Fruit fly (Drosophila melanogaster) whole organism, wandering third instar larva: Measurements from ENCODE around the gene tutl.

ENCODE experiments used
- Abd-B ChIP-seq: fragments of >200 bp; optimal IDR thresholded peaks from 2 replicates; lab custom pipeline; 2017; ENCODE audit warnings: missing biosample characterization, missing genetic modification characterization
- HLH106 ChIP-seq: fragments of 200-800 bp; optimal IDR thresholded peaks from 3 replicates; lab custom pipeline; 2019; ENCODE audit warnings: missing biosample characterization, mild to moderate bottlenecking, missing genetic modification characterization, moderate library complexity
- Hnf4 ChIP-seq: fragments of 200-800 bp; sonication (Bioruptor generic); optimal IDR thresholded peaks from 2 replicates; lab custom pipeline; 2016; ENCODE audit warnings: missing biosample characterization, mild to moderate bottlenecking, missing genetic modification characterization
- OdsH ChIP-seq: fragments of 200-800 bp; sonication (Bioruptor generic); optimal IDR thresholded peaks from 2 replicates; lab custom pipeline; 2016; ENCODE audit warnings: missing biosample characterization, mild to moderate bottlenecking, missing genetic modification characterization
- Vsx2 ChIP-seq: fragments of 200-300, 225-300 bp; sonication (Bioruptor generic); optimal IDR thresholded peaks from 2 replicates; lab custom pipeline; 2018; ENCODE audit warnings: missing biosample characterization, missing genetic modification characterization; ENCODE audit not compliant: partially characterized antibody
- br ChIP-seq: fragments of 200-800 bp; sonication (Bioruptor generic); optimal IDR thresholded peaks from 2 replicates; lab custom pipeline; 2016; ENCODE audit warnings: missing biosample characterization, missing genetic modification characterization
- dmrt93B ChIP-seq: fragments of 200-800 bp; sonication (Bioruptor generic); optimal IDR thresholded peaks from 2 replicates; lab custom pipeline; 2018; ENCODE audit warnings: missing biosample characterization, mild to moderate bottlenecking, missing genetic modification characterization
- foxo ChIP-seq, 2 experiments: fragments of 200-800 bp; sonication (Bioruptor generic); optimal IDR thresholded peaks; 2 replicates in 1 of 2; 3 replicates in 1 of 2; lab custom pipeline; 2016 to 2017; ENCODE audit warnings: missing biosample characterization in 2 of 2, missing genetic modification characterization in 2 of 2
- h ChIP-seq: fragments of 200-800 bp; sonication (Bioruptor generic); optimal IDR thresholded peaks from 3 replicates; lab custom pipeline; 2016; ENCODE audit warnings: missing biosample characterization, mild to moderate bottlenecking, missing genetic modification characterization
- lola ChIP-seq: fragments of >200 bp; optimal IDR thresholded peaks from 2 replicates; lab custom pipeline; 2017; ENCODE audit warnings: missing biosample characterization, missing genetic modification characterization
- psq ChIP-seq: fragments of 200-800 bp; sonication (Bioruptor generic); optimal IDR thresholded peaks from 3 replicates; lab custom pipeline; 2017; ENCODE audit warnings: missing biosample characterization, mild to moderate bottlenecking, missing genetic modification characterization, moderate library complexity
- usp ChIP-seq: fragments of >200 bp; optimal IDR thresholded peaks from 2 replicates; lab custom pipeline; 2017; ENCODE audit warnings: missing biosample characterization, missing genetic modification characterization

DNA sequence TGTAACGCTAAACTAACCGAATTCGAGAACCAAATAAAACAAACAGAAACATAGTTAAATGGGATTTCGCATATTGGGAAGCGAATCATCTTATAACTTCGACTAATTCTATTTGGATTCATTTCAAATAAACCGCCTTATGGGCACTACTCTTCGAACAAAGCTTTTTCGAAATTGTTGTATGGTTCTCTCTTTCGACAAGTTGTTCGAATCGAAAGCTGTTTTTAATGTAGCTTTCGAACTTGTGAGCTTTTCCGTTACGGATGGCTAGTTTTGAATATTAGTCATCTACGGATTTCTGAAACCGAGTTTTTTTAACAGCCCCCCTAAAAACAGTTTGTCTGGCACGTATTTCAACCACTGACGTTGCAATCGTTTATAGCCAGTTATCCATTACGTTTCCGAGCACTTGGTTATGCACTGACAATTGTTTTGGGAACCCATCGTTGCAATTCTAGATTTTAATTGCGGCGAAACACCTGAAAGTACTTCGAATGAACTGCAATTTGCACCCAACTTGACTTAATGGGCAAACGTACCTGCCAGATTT lies 48.9 kb downstream of the tutl start:
- no peak for TF ChIP-seq foxo (GFP tag; optimal IDR thresholded peaks at IDR 0.05; lab: Kevin White, UChicago)
- no peak for TF ChIP-seq Abd-B (GFP tag; lab: Kevin White, UChicago)
- no peak for TF ChIP-seq usp (GFP tag; lab: Kevin White, UChicago)
- no peak for TF ChIP-seq psq
- no peak for TF ChIP-seq dmrt93B (GFP tag; lab: Kevin White, UChicago)
- TF ChIP-seq OdsH, result no peak
- no peak for TF ChIP-seq Vsx2 (GFP tag; lab: Kevin White, UChicago)
- TF ChIP-seq lola (GFP tag; lab: Kevin White, UChicago), result no peak
- no peak for TF ChIP-seq HLH106
- TF ChIP-seq h (GFP tag; lab: Kevin White, UChicago), result no peak
- TF ChIP-seq br (GFP tag; lab: Kevin White, UChicago), result no peak
- TF ChIP-seq Hnf4, result no peak
